Fruit fly (Drosophila melanogaster) whole organism, embryonic: ENCODE data around the gene mus301.

Experiments used
- Aef1 ChIP-seq: fragments of 200-800 bp; sonication (Bioruptor generic); IDR thresholded peaks from 3 replicates; pipeline ENCODE4 v1.3.6; 2022; ENCODE audit warnings: missing biosample characterization, missing genetic modification characterization
- Antp ChIP-seq: fragments of 200-800 bp; sonication (Bioruptor generic); optimal IDR thresholded peaks from 3 replicates; lab custom pipeline; 2016; ENCODE audit warnings: missing biosample characterization, missing genetic modification characterization
- Bgb ChIP-seq: fragments of 200-800 bp; sonication (Bioruptor generic); IDR thresholded peaks from 2 replicates; pipeline ENCODE4 v1.3.6; 2022; ENCODE audit warnings: missing biosample characterization, missing genetic modification characterization; ENCODE audit not compliant: partially characterized antibody
- CG10321 ChIP-seq: fragments of 200-800 bp; sonication (Bioruptor generic); IDR thresholded peaks from 2 replicates; pipeline ENCODE4 v1.3.6; 2022; ENCODE audit warnings: missing biosample characterization, missing genetic modification characterization
- CG12071 ChIP-seq: fragments of 200-800 bp; sonication (Bioruptor generic); optimal IDR thresholded peaks from 3 replicates; lab custom pipeline; 2018; ENCODE audit warnings: missing biosample characterization, mild to moderate bottlenecking, missing genetic modification characterization
- CG12236 ChIP-seq: fragments of 200-800 bp; sonication (Bioruptor generic); optimal IDR thresholded peaks from 2 replicates; lab custom pipeline; 2016; ENCODE audit warnings: missing biosample characterization, missing genetic modification characterization
- CG12391 ChIP-seq: fragments of 200-800 bp; sonication (Bioruptor generic); optimal IDR thresholded peaks from 3 replicates; lab custom pipeline; 2018; ENCODE audit warnings: missing biosample characterization, mild to moderate bottlenecking, missing genetic modification characterization, moderate library complexity
- CG13123 ChIP-seq: fragments of 200-800 bp; sonication (Bioruptor generic); optimal IDR thresholded peaks from 2 replicates; lab custom pipeline; 2016; ENCODE audit warnings: missing biosample characterization, missing genetic modification characterization
- CG14050 ChIP-seq: fragments of 200-800 bp; sonication (Bioruptor generic); IDR thresholded peaks from 3 replicates; pipeline ENCODE4 v1.3.6; 2022; ENCODE audit warnings: missing biosample characterization, missing genetic modification characterization
- CG1832 ChIP-seq: fragments of 200-800 bp; sonication (Bioruptor generic); optimal IDR thresholded peaks from 2 replicates; lab custom pipeline; 2017; ENCODE audit warnings: missing biosample characterization, mild to moderate bottlenecking, missing genetic modification characterization, inconsistent platforms
- CG18619 ChIP-seq: fragments of 200-800 bp; sonication (Bioruptor generic); optimal IDR thresholded peaks from 3 replicates; lab custom pipeline; 2017; ENCODE audit warnings: missing biosample characterization, mild to moderate bottlenecking, missing genetic modification characterization
- CG2199 ChIP-seq: fragments of 200-800 bp; sonication (Bioruptor generic); IDR thresholded peaks from 3 replicates; pipeline ENCODE4 v1.3.6; 2022; ENCODE audit warnings: missing biosample characterization, missing genetic modification characterization
- CG31224 ChIP-seq: fragments of 200-800 bp; sonication (Bioruptor generic); IDR thresholded peaks from 2 replicates; pipeline ENCODE4 v1.3.6; 2022; ENCODE audit warnings: missing biosample characterization, missing genetic modification characterization
- CG4707 ChIP-seq: fragments of 200-800 bp; sonication (Bioruptor generic); optimal IDR thresholded peaks from 2 replicates; lab custom pipeline; 2018; ENCODE audit warnings: missing biosample characterization, mild to moderate bottlenecking, missing genetic modification characterization, moderate library complexity
- CG7372 ChIP-seq: fragments of 200-800 bp; sonication (Bioruptor generic); IDR thresholded peaks from 2 replicates; pipeline ENCODE4 v1.3.6; 2022; ENCODE audit warnings: missing biosample characterization, missing genetic modification characterization
- CG8388 ChIP-seq: fragments of 200-800 bp; sonication (Bioruptor generic); optimal IDR thresholded peaks from 2 replicates; lab custom pipeline; 2019; ENCODE audit warnings: missing biosample characterization, mild to moderate bottlenecking, missing genetic modification characterization, moderate library complexity
- CG9437 ChIP-seq: fragments of 200-800 bp; sonication (Bioruptor generic); optimal IDR thresholded peaks from 2 replicates; lab custom pipeline; 2018; ENCODE audit warnings: missing biosample characterization, mild to moderate bottlenecking, missing genetic modification characterization
- CTCF ChIP-seq: fragments of 200-800 bp; sonication (Bioruptor generic); optimal IDR thresholded peaks from 2 replicates; lab custom pipeline; 2017; ENCODE audit warnings: missing biosample characterization, mild to moderate bottlenecking, missing genetic modification characterization, moderate library complexity
- E2f1 ChIP-seq: fragments of 200-800 bp; sonication (Bioruptor generic); IDR thresholded peaks from 2 replicates; pipeline ENCODE4 v1.3.6; 2022; ENCODE audit warnings: missing biosample characterization, missing genetic modification characterization
- Hr51 ChIP-seq, 2 experiments: fragments of 200-800 bp; sonication (Bioruptor generic); optimal IDR thresholded peaks; 2 replicates in 1 of 2; 3 replicates in 1 of 2; lab custom pipeline; 2016 to 2018; ENCODE audit warnings: missing biosample characterization in 2 of 2, missing genetic modification characterization in 2 of 2, mild to moderate bottlenecking in 1 of 2, moderate library complexity in 1 of 2
- Kr ChIP-seq: fragments of 200-800 bp; sonication (Bioruptor generic); optimal IDR thresholded peaks from 2 replicates; lab custom pipeline; 2017; ENCODE audit warnings: missing biosample characterization, mild to moderate bottlenecking, missing genetic modification characterization
- Mad ChIP-seq: fragments of 200-800 bp; sonication (Bioruptor generic); optimal IDR thresholded peaks from 2 replicates; lab custom pipeline; 2016; ENCODE audit warnings: missing biosample characterization, missing genetic modification characterization
- NC2α ChIP-seq: fragments of 200-800 bp; sonication (Bioruptor generic); optimal IDR thresholded peaks from 2 replicates; lab custom pipeline; 2016; ENCODE audit warnings: missing biosample characterization, missing genetic modification characterization
- NFAT ChIP-seq: fragments of 200-800 bp; sonication (Bioruptor generic); IDR thresholded peaks from 2 replicates; pipeline ENCODE4 v1.3.6; 2022; ENCODE audit warnings: missing biosample characterization, missing genetic modification characterization
- Nf-YA ChIP-seq: fragments of 200-800 bp; sonication (Bioruptor generic); IDR thresholded peaks from 2 replicates; pipeline ENCODE4 v1.3.6; 2022; ENCODE audit warnings: missing biosample characterization, missing genetic modification characterization
- Sin3A ChIP-seq: fragments of >200 bp; optimal IDR thresholded peaks from 2 replicates; lab custom pipeline; 2018
- Spps ChIP-seq: fragments of 200-800 bp; sonication (Bioruptor generic); optimal IDR thresholded peaks from 2 replicates; lab custom pipeline; 2018; ENCODE audit warnings: missing biosample characterization, mild to moderate bottlenecking, missing genetic modification characterization
- Vsx1 ChIP-seq: fragments of 200-800 bp; sonication (Bioruptor generic); optimal IDR thresholded peaks from 2 replicates; lab custom pipeline; 2017; ENCODE audit warnings: missing biosample characterization, mild to moderate bottlenecking, missing genetic modification characterization, missing genetic modification reagents
- ac ChIP-seq: fragments of 200-800 bp; sonication (Bioruptor generic); optimal IDR thresholded peaks from 3 replicates; lab custom pipeline; 2017; ENCODE audit warnings: missing biosample characterization, mild to moderate bottlenecking, missing genetic modification characterization
- aop ChIP-seq: fragments of 200-800 bp; sonication (Bioruptor generic); IDR thresholded peaks from 2 replicates; pipeline ENCODE4 v1.3.6; 2022; ENCODE audit warnings: missing biosample characterization, missing genetic modification characterization
- ap ChIP-seq: fragments of 200-800 bp; sonication (Bioruptor generic); IDR thresholded peaks from 2 replicates; pipeline ENCODE4 v1.3.6; 2022; ENCODE audit warnings: missing biosample characterization, missing genetic modification characterization
- ato ChIP-seq: fragments of 200-800 bp; sonication (Bioruptor generic); IDR thresholded peaks from 2 replicates; pipeline ENCODE4 v1.3.6; 2022; ENCODE audit warnings: missing biosample characterization, missing genetic modification characterization; ENCODE audit not compliant: partially characterized antibody
- crol ChIP-seq: fragments of 200-800 bp; sonication (Bioruptor generic); IDR thresholded peaks from 2 replicates; pipeline ENCODE4 v1.3.6; 2022; ENCODE audit warnings: missing biosample characterization, missing genetic modification characterization
- en ChIP-seq: fragments of 200-800 bp; sonication (Bioruptor generic); optimal IDR thresholded peaks from 2 replicates; lab custom pipeline; 2016; ENCODE audit warnings: missing biosample characterization, missing genetic modification characterization
- eve ChIP-seq, 2 experiments: fragments of >200 bp; optimal IDR thresholded peaks; 2 replicates each; lab custom pipeline; 2017; ENCODE audit warnings: missing biosample characterization in 2 of 2, missing genetic modification characterization in 2 of 2
- grau ChIP-seq: fragments of 200-800 bp; optimal IDR thresholded peaks from 3 replicates; lab custom pipeline; 2019; ENCODE audit warnings: missing biosample characterization, mild to moderate bottlenecking, missing genetic modification characterization, moderate library complexity
- her ChIP-seq: fragments of 200-800 bp; sonication (Bioruptor generic); optimal IDR thresholded peaks from 2 replicates; lab custom pipeline; 2016; ENCODE audit warnings: missing biosample characterization, missing genetic modification characterization
- ind ChIP-seq: fragments of 200-800 bp; sonication (Bioruptor generic); optimal IDR thresholded peaks from 3 replicates; lab custom pipeline; 2016; ENCODE audit warnings: missing biosample characterization, missing genetic modification characterization
- jing ChIP-seq: fragments of 200-800 bp; sonication (Bioruptor generic); optimal IDR thresholded peaks from 2 replicates; lab custom pipeline; 2018; ENCODE audit warnings: missing biosample characterization, mild to moderate bottlenecking, missing genetic modification characterization
- lbe ChIP-seq: fragments of 200-800 bp; sonication (Bioruptor generic); optimal IDR thresholded peaks from 2 replicates; lab custom pipeline; 2016; ENCODE audit warnings: missing biosample characterization, mild to moderate bottlenecking, missing genetic modification characterization
- lov ChIP-seq, 2 experiments: fragments of 200-800 bp in 1 of 2; fragments of >200 bp in 1 of 2; sonication (Bioruptor generic) in 1 of 2; IDR thresholded peaks in 1 of 2; optimal IDR thresholded peaks in 1 of 2; 2 replicates in 1 of 2; 3 replicates in 1 of 2; pipeline versions ENCODE4 v1.3.6 to Lab custom; 2017 to 2022; ENCODE audit warnings: missing biosample characterization in 1 of 2, missing genetic modification characterization in 1 of 2
- pho ChIP-seq: fragments of 200-800 bp; sonication (Bioruptor generic); optimal IDR thresholded peaks from 2 replicates; lab custom pipeline; 2016; ENCODE audit warnings: missing biosample characterization, missing genetic modification characterization
- phol ChIP-seq: fragments of 200-800 bp; sonication (Bioruptor generic); optimal IDR thresholded peaks from 3 replicates; lab custom pipeline; 2018; ENCODE audit warnings: missing biosample characterization, mild to moderate bottlenecking, missing genetic modification characterization, moderate library complexity
- pnt ChIP-seq: fragments of 200-800 bp; sonication (Bioruptor generic); optimal IDR thresholded peaks from 3 replicates; lab custom pipeline; 2016; ENCODE audit warnings: missing biosample characterization, missing genetic modification characterization
- repo ChIP-seq: fragments of 200-800 bp; sonication (Bioruptor generic); optimal IDR thresholded peaks from 2 replicates; lab custom pipeline; 2016; ENCODE audit warnings: missing biosample characterization, missing genetic modification characterization
- so ChIP-seq: fragments of 200-800 bp; sonication (Bioruptor generic); IDR thresholded peaks from 3 replicates; pipeline ENCODE4 v1.3.6; 2022; ENCODE audit warnings: missing biosample characterization, missing genetic modification characterization
- ssp ChIP-seq: fragments of 200-800 bp; sonication (Bioruptor generic); IDR thresholded peaks from 2 replicates; pipeline ENCODE4 v1.3.6; 2022; ENCODE audit warnings: missing biosample characterization, missing genetic modification characterization
- tio ChIP-seq: fragments of 200-800 bp; sonication (Bioruptor generic); optimal IDR thresholded peaks from 2 replicates; lab custom pipeline; 2017; ENCODE audit warnings: missing biosample characterization, missing genetic modification characterization, inconsistent platforms
- wdn ChIP-seq: fragments of 200-800 bp; sonication (Bioruptor generic); IDR thresholded peaks from 2 replicates; pipeline ENCODE4 v1.3.6; 2022; ENCODE audit warnings: missing biosample characterization, missing genetic modification characterization
- zf30C ChIP-seq: fragments of 200-800 bp; sonication (Bioruptor generic); optimal IDR thresholded peaks from 3 replicates; lab custom pipeline; 2018; ENCODE audit warnings: missing biosample characterization, mild to moderate bottlenecking, missing genetic modification characterization

mus301 gene

DNA sequence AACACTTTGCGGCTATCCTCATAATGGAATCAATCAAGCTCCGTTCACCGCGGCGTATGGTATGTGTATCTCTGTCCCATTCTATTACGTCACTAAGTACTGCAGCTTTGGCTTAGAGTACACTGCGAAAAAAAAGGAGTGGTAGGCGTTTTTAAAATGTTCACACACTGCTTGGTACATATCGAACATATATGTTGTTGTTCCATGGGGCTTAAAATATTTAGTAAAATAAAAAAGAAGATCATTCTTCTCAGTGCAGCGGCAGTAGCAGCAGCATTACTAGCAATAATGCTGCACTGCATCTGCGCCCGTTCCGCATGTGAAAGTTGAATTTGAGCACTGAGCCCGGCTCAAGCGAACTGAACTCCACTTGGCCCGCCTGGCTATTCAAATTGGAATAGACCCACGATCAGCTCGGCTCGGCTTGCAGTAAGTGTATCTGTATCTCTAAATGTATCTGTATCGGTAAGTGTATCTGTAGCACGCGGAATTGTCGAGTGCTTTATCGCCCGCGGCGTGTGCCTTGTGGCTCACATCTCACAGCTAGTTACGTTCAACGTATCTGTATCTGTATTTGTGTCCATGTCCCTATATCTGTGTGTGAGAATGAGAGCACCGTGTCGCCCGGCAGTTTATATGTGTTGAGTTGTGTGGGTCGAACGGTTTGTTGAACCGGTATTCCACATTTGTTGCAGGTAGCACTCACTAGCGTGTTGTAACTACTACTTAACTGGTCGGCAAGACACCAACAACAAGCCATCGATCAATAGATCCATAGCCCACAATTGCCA is 15.8 kb downstream of the mus301 start (continued):
- no peak for TF ChIP-seq CG10321 (GFP tag; lab: Robert Waterston, UW)
- no peak for TF ChIP-seq Sin3A
- no peak for TF ChIP-seq NFAT (GFP tag; lab: Robert Waterston, UW)
- TF ChIP-seq tio (GFP tag; lab: Kevin White, UChicago) = peak; percentile 62
- no peak for TF ChIP-seq Spps (tag; lab: Kevin White, UChicago)
- TF ChIP-seq eve (GFP tag; optimal IDR thresholded peaks at IDR 0.05; lab: Kevin White, UChicago) = peak in 1 of 2 experiments; percentile 62
- peak; percentile 42 for TF ChIP-seq Mad (GFP tag; lab: Kevin White, UChicago)
- no peak for TF ChIP-seq ac (GFP tag; lab: Kevin White, UChicago)
- TF ChIP-seq CTCF = no peak
- TF ChIP-seq grau (tag; lab: Kevin White, UChicago) = peak; percentile 56
- TF ChIP-seq pho (GFP tag; lab: Kevin White, UChicago) = no peak
- peak; percentile 36 for TF ChIP-seq pnt (GFP tag; lab: Kevin White, UChicago)
- peak in 1 of 2 experiments; percentile 85 for TF ChIP-seq Hr51 (GFP tag; optimal IDR thresholded peaks at IDR 0.05; lab: Kevin White, UChicago)
- TF ChIP-seq repo (GFP tag; lab: Kevin White, UChicago) = no peak
- peak; percentile 64 for TF ChIP-seq ind (GFP tag; lab: Kevin White, UChicago)
- TF ChIP-seq CG18619 = peak; percentile 30
- TF ChIP-seq CG2199 (GFP tag; lab: Robert Waterston, UW) = 0 out of 3 replicates have a peak, but pooled peaks have one; percentile 15
- peak; percentile 42 for TF ChIP-seq CG12071 (GFP tag; lab: Kevin White, UChicago)
- TF ChIP-seq CG8388 (GFP tag; lab: Kevin White, UChicago) = peak; percentile 32
- TF ChIP-seq CG14050 (GFP tag; lab: Robert Waterston, UW) = peak; percentile 57
- no peak for TF ChIP-seq wdn (GFP tag; lab: Robert Waterston, UW)
- no peak for TF ChIP-seq aop (GFP tag; lab: Robert Waterston, UW)
- TF ChIP-seq zf30C (GFP tag; lab: Kevin White, UChicago) = no peak
- TF ChIP-seq E2f1 (GFP tag; lab: Robert Waterston, UW) = no peak
- no peak for TF ChIP-seq Bgb (GFP tag; lab: Robert Waterston, UW)
- peak; percentile 65 for TF ChIP-seq jing (GFP tag; lab: Kevin White, UChicago)
- peak; percentile 28 for TF ChIP-seq CG12236 (GFP tag; lab: Kevin White, UChicago)
- TF ChIP-seq ssp (GFP tag; lab: Robert Waterston, UW) = peak; percentile 33; the same call in 1 of the 2 replicates
- no peak for TF ChIP-seq Vsx1
- TF ChIP-seq CG12391 = peak; percentile 49
- peak; percentile 10 for TF ChIP-seq NC2α (GFP tag; lab: Kevin White, UChicago)
- peak; percentile 49; the same call in 1 of the 2 replicates for TF ChIP-seq ap (GFP tag; lab: Robert Waterston, UW)
- peak; percentile 46; the same call in 1 of the 3 replicates for TF ChIP-seq Aef1 (GFP tag; lab: Robert Waterston, UW)
- no peak for TF ChIP-seq ato (GFP tag; lab: Robert Waterston, UW)
- no peak for TF ChIP-seq lov (optimal IDR thresholded peaks at IDR 0.05; lab: Kevin White, UChicago)
- TF ChIP-seq lov (GFP tag; IDR thresholded peaks at IDR 0.05; lab: Robert Waterston, UW) = peak; percentile 73; the same call in 1 of the 3 replicates
- no peak for TF ChIP-seq crol (GFP tag; lab: Robert Waterston, UW)
- no peak for TF ChIP-seq en
- no peak for TF ChIP-seq CG1832
- TF ChIP-seq so (GFP tag; lab: Robert Waterston, UW) = peak; percentile 65; the same call in 1 of the 3 replicates
- TF ChIP-seq CG4707 (GFP tag; lab: Kevin White, UChicago) = no peak
- TF ChIP-seq Kr (GFP tag; lab: Kevin White, UChicago) = no peak
- no peak for TF ChIP-seq her (GFP tag; lab: Kevin White, UChicago)
- no peak for TF ChIP-seq CG13123
- peak; percentile 43 for TF ChIP-seq CG9437 (GFP tag; lab: Kevin White, UChicago)
- peak; percentile 32 for TF ChIP-seq Antp (GFP tag; lab: Kevin White, UChicago)
- peak; percentile 69 for TF ChIP-seq phol (tag; lab: Kevin White, UChicago)
- TF ChIP-seq Nf-YA = no peak
- no peak for TF ChIP-seq lbe (GFP tag; lab: Kevin White, UChicago)
- no peak for TF ChIP-seq CG7372
- no peak for TF ChIP-seq CG31224 (GFP tag; lab: Robert Waterston, UW)
